Fruit fly (Drosophila melanogaster) whole organism, embryonic: Measurements from ENCODE around the gene Ccp84Aa.

Source experiments
- Atf-2 ChIP-seq: fragments of 200-800 bp; sonication (Bioruptor generic); optimal IDR thresholded peaks from 2 replicates; lab custom pipeline; 2016; ENCODE audit warnings: missing biosample characterization, missing genetic modification characterization
- CG10209 ChIP-seq: fragments of 200-800 bp; sonication (Bioruptor generic); optimal IDR thresholded peaks from 3 replicates; lab custom pipeline; 2017; ENCODE audit warnings: missing biosample characterization, mild to moderate bottlenecking, missing genetic modification characterization, missing genetic modification reagents
- CG10431 ChIP-seq: fragments of 200-800 bp; sonication (Bioruptor generic); optimal IDR thresholded peaks from 3 replicates; lab custom pipeline; 2018; ENCODE audit warnings: missing biosample characterization, mild to moderate bottlenecking, missing genetic modification characterization
- CG10959 ChIP-seq: fragments of 200-800 bp; sonication (Bioruptor generic); IDR thresholded peaks from 2 replicates; pipeline ENCODE4 v1.3.6; 2022; ENCODE audit warnings: missing biosample characterization, missing genetic modification characterization
- CG10979 ChIP-seq: fragments of 200-800 bp; sonication (Bioruptor generic); optimal IDR thresholded peaks from 2 replicates; lab custom pipeline; 2018; ENCODE audit warnings: missing biosample characterization, mild to moderate bottlenecking, missing genetic modification characterization, moderate library complexity
- CG11085 ChIP-seq: fragments of 200-800 bp; sonication (Bioruptor generic); IDR thresholded peaks from 2 replicates; pipeline ENCODE4 v1.3.6; 2022; ENCODE audit warnings: missing biosample characterization, missing genetic modification characterization
- CG11093 ChIP-seq: fragments of 200-800 bp; sonication (Bioruptor generic); IDR thresholded peaks from 3 replicates; pipeline ENCODE4 v1.3.6; 2022; ENCODE audit warnings: missing biosample characterization, missing genetic modification characterization
- CG12744 ChIP-seq: fragments of 200-800 bp; sonication (Bioruptor generic); optimal IDR thresholded peaks from 2 replicates; lab custom pipeline; 2016; ENCODE audit warnings: missing biosample characterization, missing genetic modification characterization
- CG13775 ChIP-seq: fragments of 200-800 bp; sonication (Bioruptor generic); optimal IDR thresholded peaks from 3 replicates; lab custom pipeline; 2017; ENCODE audit warnings: missing biosample characterization, mild to moderate bottlenecking, missing genetic modification characterization
- CG14710 ChIP-seq: fragments of 200-800 bp; sonication (Bioruptor generic); optimal IDR thresholded peaks from 3 replicates; lab custom pipeline; 2019; ENCODE audit warnings: missing biosample characterization, mild to moderate bottlenecking, missing genetic modification characterization, moderate library complexity
- CG15479 ChIP-seq: fragments of 200-800 bp; sonication (Bioruptor generic); optimal IDR thresholded peaks from 3 replicates; lab custom pipeline; 2019; ENCODE audit warnings: missing biosample characterization, mild to moderate bottlenecking, missing genetic modification characterization, moderate library complexity
- CG15696 ChIP-seq: fragments of 200-800 bp; sonication (Bioruptor generic); optimal IDR thresholded peaks from 2 replicates; lab custom pipeline; 2019; ENCODE audit warnings: missing biosample characterization, mild to moderate bottlenecking, missing genetic modification characterization, moderate library complexity
- CG17328 ChIP-seq: fragments of 200-800 bp; sonication (Bioruptor generic); IDR thresholded peaks from 2 replicates; pipeline ENCODE4 v1.3.6; 2022; ENCODE audit warnings: missing biosample characterization, missing genetic modification characterization
- CG1832 ChIP-seq: fragments of 200-800 bp; sonication (Bioruptor generic); optimal IDR thresholded peaks from 2 replicates; lab custom pipeline; 2017; ENCODE audit warnings: missing biosample characterization, mild to moderate bottlenecking, missing genetic modification characterization, inconsistent platforms
- CG2202 ChIP-seq: fragments of 200-800 bp; sonication (Bioruptor generic); optimal IDR thresholded peaks from 2 replicates; lab custom pipeline; 2018; ENCODE audit warnings: missing biosample characterization, mild to moderate bottlenecking, missing genetic modification characterization
- CG4424 ChIP-seq: fragments of 200-800 bp; sonication (Bioruptor generic); optimal IDR thresholded peaks from 3 replicates; lab custom pipeline; 2016; ENCODE audit warnings: missing biosample characterization, missing genetic modification characterization
- CG6813 ChIP-seq: fragments of 200-800 bp; sonication (Bioruptor generic); optimal IDR thresholded peaks from 2 replicates; lab custom pipeline; 2017; ENCODE audit warnings: missing biosample characterization, missing genetic modification characterization, mild to moderate bottlenecking, moderate library complexity, missing genetic modification reagents
- CG8281 ChIP-seq: fragments of 200-800 bp; sonication (Bioruptor generic); optimal IDR thresholded peaks from 2 replicates; lab custom pipeline; 2018; ENCODE audit warnings: missing biosample characterization, mild to moderate bottlenecking, missing genetic modification characterization, moderate library complexity
- CG9437 ChIP-seq: fragments of 200-800 bp; sonication (Bioruptor generic); optimal IDR thresholded peaks from 2 replicates; lab custom pipeline; 2018; ENCODE audit warnings: missing biosample characterization, mild to moderate bottlenecking, missing genetic modification characterization
- CG9727 ChIP-seq: fragments of 200-800 bp; sonication (Bioruptor generic); optimal IDR thresholded peaks from 3 replicates; lab custom pipeline; 2017; ENCODE audit warnings: missing biosample characterization, mild to moderate bottlenecking, missing genetic modification characterization
- CG9932 ChIP-seq: fragments of 200-800 bp; sonication (Bioruptor generic); IDR thresholded peaks from 2 replicates; pipeline ENCODE4 v1.3.6; 2022; ENCODE audit warnings: missing biosample characterization, missing genetic modification characterization
- Camta ChIP-seq: fragments of 200-800 bp; sonication (Bioruptor generic); optimal IDR thresholded peaks from 2 replicates; lab custom pipeline; 2016; ENCODE audit warnings: missing biosample characterization, missing genetic modification characterization
- CoRest ChIP-seq: fragments of 200-800 bp; sonication (Bioruptor generic); optimal IDR thresholded peaks from 3 replicates; lab custom pipeline; 2018; ENCODE audit warnings: missing biosample characterization, mild to moderate bottlenecking, missing genetic modification characterization, moderate library complexity
- D19A ChIP-seq: fragments of 200-800 bp; optimal IDR thresholded peaks from 3 replicates; lab custom pipeline; 2019; ENCODE audit warnings: missing biosample characterization, mild to moderate bottlenecking, missing genetic modification characterization, moderate library complexity
- Deaf1 ChIP-seq: fragments of 200-800 bp; optimal IDR thresholded peaks from 3 replicates; lab custom pipeline; 2019; ENCODE audit warnings: missing biosample characterization, mild to moderate bottlenecking, missing genetic modification characterization, moderate library complexity
- Fer3 ChIP-seq: fragments of 200-800 bp; sonication (Bioruptor generic); optimal IDR thresholded peaks from 2 replicates; lab custom pipeline; 2018; ENCODE audit warnings: missing biosample characterization, mild to moderate bottlenecking, missing genetic modification characterization, moderate library complexity
- Hey ChIP-seq: fragments of 200-800 bp; sonication (Bioruptor generic); optimal IDR thresholded peaks from 3 replicates; lab custom pipeline; 2018; ENCODE audit warnings: missing biosample characterization, mild to moderate bottlenecking, missing genetic modification characterization
- MTF-1 ChIP-seq: fragments of 200-800 bp; sonication (Bioruptor generic); optimal IDR thresholded peaks from 2 replicates; lab custom pipeline; 2018; ENCODE audit warnings: missing biosample characterization, mild to moderate bottlenecking, missing genetic modification characterization, borderline replicate concordance
- Med ChIP-seq: fragments of 200-800 bp; sonication (Bioruptor generic); peaks from one replicate; lab custom pipeline; 2016; ENCODE audit warnings: missing biosample characterization, missing genetic modification characterization, mild to moderate bottlenecking, inconsistent platforms, moderate library complexity
- NC2α ChIP-seq: fragments of 200-800 bp; sonication (Bioruptor generic); optimal IDR thresholded peaks from 2 replicates; lab custom pipeline; 2016; ENCODE audit warnings: missing biosample characterization, missing genetic modification characterization
- NC2β ChIP-seq: fragments of 200-800 bp; sonication (Bioruptor generic); optimal IDR thresholded peaks from 2 replicates; lab custom pipeline; 2016; ENCODE audit warnings: missing biosample characterization, missing genetic modification characterization
- NFAT ChIP-seq: fragments of 200-800 bp; sonication (Bioruptor generic); IDR thresholded peaks from 2 replicates; pipeline ENCODE4 v1.3.6; 2022; ENCODE audit warnings: missing biosample characterization, missing genetic modification characterization
- Neu2 ChIP-seq: fragments of 200-800 bp; sonication (Bioruptor generic); optimal IDR thresholded peaks from 3 replicates; lab custom pipeline; 2016; ENCODE audit warnings: missing biosample characterization, missing genetic modification characterization, borderline replicate concordance
- Nf-YB ChIP-seq: fragments of 200-800 bp; sonication (Bioruptor generic); optimal IDR thresholded peaks from 3 replicates; lab custom pipeline; 2019; ENCODE audit warnings: missing biosample characterization, mild to moderate bottlenecking, missing genetic modification characterization, moderate library complexity
- Opbp ChIP-seq: fragments of 200-800 bp; sonication (Bioruptor generic); IDR thresholded peaks from 3 replicates; pipeline ENCODE4 v1.3.6; 2022; ENCODE audit warnings: missing biosample characterization, missing genetic modification characterization; ENCODE audit not compliant: partially characterized antibody
- Ssrp ChIP-seq: fragments of 200-800 bp; sonication (Bioruptor generic); optimal IDR thresholded peaks from 2 replicates; lab custom pipeline; 2018; ENCODE audit warnings: missing biosample characterization, mild to moderate bottlenecking, missing genetic modification characterization, moderate library complexity
- Xrp1 ChIP-seq: fragments of 200-800 bp; sonication (Bioruptor generic); IDR thresholded peaks from 2 replicates; pipeline ENCODE4 v1.3.6; 2022; ENCODE audit warnings: missing biosample characterization, missing genetic modification characterization
- chm ChIP-seq: fragments of 200-800 bp; sonication (Bioruptor generic); IDR thresholded peaks from 2 replicates; pipeline ENCODE4 v1.3.6; 2022; ENCODE audit warnings: missing biosample characterization, missing genetic modification characterization
- dmrt99B ChIP-seq: fragments of 200-800 bp; sonication (Bioruptor generic); optimal IDR thresholded peaks from 2 replicates; lab custom pipeline; 2018; ENCODE audit warnings: missing biosample characterization, mild to moderate bottlenecking, missing genetic modification characterization, moderate library complexity
- gem ChIP-seq: fragments of 200-800 bp; sonication (Bioruptor generic); optimal IDR thresholded peaks from 2 replicates; lab custom pipeline; 2019; ENCODE audit warnings: missing biosample characterization, mild to moderate bottlenecking, missing genetic modification characterization, moderate library complexity
- gro ChIP-seq: fragments of 200-800 bp; sonication (Bioruptor generic); optimal IDR thresholded peaks from 2 replicates; lab custom pipeline; 2016; ENCODE audit warnings: missing biosample characterization, missing genetic modification characterization
- peb ChIP-seq: fragments of 200-800 bp; sonication (Bioruptor generic); IDR thresholded peaks from 2 replicates; pipeline ENCODE4 v1.3.6; 2022; ENCODE audit warnings: missing biosample characterization, missing genetic modification characterization
- row ChIP-seq: fragments of 200-800 bp; sonication (Bioruptor generic); IDR thresholded peaks from 3 replicates; pipeline ENCODE4 v1.3.6; 2022; ENCODE audit warnings: missing biosample characterization, missing genetic modification characterization
- sens ChIP-seq: fragments of 200-800 bp; sonication (Bioruptor generic); peaks from one replicate; lab custom pipeline; 2016; ENCODE audit warnings: missing biosample characterization, missing genetic modification characterization
- tll ChIP-seq, 2 experiments: fragments of 200-800 bp in 1 of 2; fragments of >200 bp in 1 of 2; sonication (Bioruptor generic) in 1 of 2; optimal IDR thresholded peaks; 2 replicates each; lab custom pipeline; 2017 to 2019; ENCODE audit warnings: missing biosample characterization in 2 of 2, missing genetic modification characterization in 2 of 2, mild to moderate bottlenecking in 1 of 2, moderate library complexity in 1 of 2
- unpg ChIP-seq: fragments of 200-800 bp; sonication (Bioruptor generic); optimal IDR thresholded peaks from 3 replicates; lab custom pipeline; 2018; ENCODE audit warnings: missing biosample characterization, mild to moderate bottlenecking, missing genetic modification characterization, moderate library complexity
- wdn ChIP-seq: fragments of 200-800 bp; sonication (Bioruptor generic); IDR thresholded peaks from 2 replicates; pipeline ENCODE4 v1.3.6; 2022; ENCODE audit warnings: missing biosample characterization, missing genetic modification characterization

Gene Ccp84Aa

dm6 chr3R:6663289-6663666, 40.6 kb upstream of the Ccp84Aa start:
- TF ChIP-seq tll (GFP tag; optimal IDR thresholded peaks at IDR 0.05; lab: Kevin White, UChicago) (peak in 1 of 2 experiments; percentile 93), row (GFP tag; lab: Robert Waterston, UW) (0 out of 3 replicates have a peak, but pooled peaks have one; percentile 1), MTF-1 (no peak), CG12744 (GFP tag; lab: Kevin White, UChicago) (no peak), CG11085 (GFP tag; lab: Robert Waterston, UW) (no peak), Deaf1 (no peak), peb (GFP tag; lab: Robert Waterston, UW) (no peak), CG9932 (GFP tag; lab: Robert Waterston, UW) (no peak), Hey (tag; lab: Kevin White, UChicago) (no peak), CG9727 (GFP tag; lab: Kevin White, UChicago) (no peak)

dm6 chr3R:6664371-6665116, 39.3 kb upstream of the Ccp84Aa start:
- TF ChIP-seq CG10431 (no peak), CG15479 (GFP tag; lab: Kevin White, UChicago) (peak; percentile 56), CG17328 (0 out of 2 replicates have a peak, but pooled peaks have one; percentile 7), NC2α (GFP tag; lab: Kevin White, UChicago) (no peak), NFAT (no peak), Ssrp (tag; lab: Kevin White, UChicago) (peak; percentile 31), CG6813 (GFP tag; lab: Kevin White, UChicago) (peak; percentile 49), CG11085 (GFP tag; lab: Robert Waterston, UW) (no peak), MTF-1 (peak; percentile 6), gro (no peak), CoRest (tag; lab: Kevin White, UChicago) (peak; percentile 6), CG10959 (GFP tag; lab: Robert Waterston, UW) (0 out of 2 replicates have a peak, but pooled peaks have one; percentile 42), CG2202 (tag; lab: Kevin White, UChicago) (peak; percentile 30), Opbp (GFP tag; lab: Robert Waterston, UW) (no peak), unpg (GFP tag; lab: Kevin White, UChicago) (no peak), sens (GFP tag; lab: Kevin White, UChicago) (peak; percentile 74), chm (0 out of 2 replicates have a peak, but pooled peaks have one; percentile 51), Atf-2 (no peak), CG14710 (peak; percentile 12), Med (peak; percentile 83), CG9437 (GFP tag; lab: Kevin White, UChicago) (peak; percentile 45), Nf-YB (GFP tag; lab: Kevin White, UChicago) (no peak), CG4424 (GFP tag; lab: Kevin White, UChicago) (peak; percentile 10), CG10979 (tag; lab: Kevin White, UChicago) (peak; percentile 9), D19A (tag; lab: Kevin White, UChicago) (peak; percentile 16), CG1832 (GFP tag; lab: Kevin White, UChicago) (no peak), Fer3 (tag; lab: Kevin White, UChicago) (no peak), CG8281 (no peak), NC2β (GFP tag; lab: Kevin White, UChicago) (peak; percentile 10), Camta (GFP tag; lab: Kevin White, UChicago) (no peak), dmrt99B (tag; lab: Kevin White, UChicago) (peak; percentile 35), CG11093 (GFP tag; lab: Robert Waterston, UW) (peak; percentile 17; the same call in 1 of the 3 replicates), CG10209 (GFP tag; lab: Kevin White, UChicago) (no peak), Xrp1 (GFP tag; lab: Robert Waterston, UW) (peak; percentile 53), Neu2 (GFP tag; lab: Kevin White, UChicago) (peak; percentile 39), CG13775 (peak; percentile 23), gem (tag; lab: Kevin White, UChicago) (peak; percentile 29), wdn (GFP tag; lab: Robert Waterston, UW) (no peak), CG15696 (tag; lab: Kevin White, UChicago) (peak; percentile 78)
